Fruit fly (Drosophila melanogaster) whole organism, embryonic: Measurements from ENCODE around the gene Ubc6.

Source experiments
- ATbp ChIP-seq: fragments of 200-800 bp; sonication (Bioruptor generic); optimal IDR thresholded peaks from 2 replicates; lab custom pipeline; 2017; ENCODE audit warnings: missing biosample characterization, mild to moderate bottlenecking, missing genetic modification characterization, missing genetic modification reagents
- Atf3 ChIP-seq: fragments of 200-800 bp; sonication (Bioruptor generic); optimal IDR thresholded peaks from 3 replicates; lab custom pipeline; 2016; ENCODE audit warnings: missing biosample characterization, missing genetic modification characterization
- BEAF-32 ChIP-seq: fragments of 200-800 bp; sonication (Bioruptor generic); optimal IDR thresholded peaks from 3 replicates; lab custom pipeline; 2017; ENCODE audit warnings: missing biosample characterization, missing genetic modification characterization, mild to moderate bottlenecking, moderate library complexity, missing genetic modification reagents
- CG10267 ChIP-seq: fragments of 200-800 bp; sonication (Bioruptor generic); optimal IDR thresholded peaks from 2 replicates; lab custom pipeline; 2018; ENCODE audit warnings: missing biosample characterization, mild to moderate bottlenecking, missing genetic modification characterization, moderate library complexity
- CG10321 ChIP-seq: fragments of 200-800 bp; sonication (Bioruptor generic); IDR thresholded peaks from 2 replicates; pipeline ENCODE4 v1.3.6; 2022; ENCODE audit warnings: missing biosample characterization, missing genetic modification characterization
- CG10654 ChIP-seq: fragments of 200-800 bp; sonication (Bioruptor generic); optimal IDR thresholded peaks from 2 replicates; lab custom pipeline; 2016; ENCODE audit warnings: missing biosample characterization, missing genetic modification characterization
- CG11085 ChIP-seq: fragments of 200-800 bp; sonication (Bioruptor generic); IDR thresholded peaks from 2 replicates; pipeline ENCODE4 v1.3.6; 2022; ENCODE audit warnings: missing biosample characterization, missing genetic modification characterization
- CG11456 ChIP-seq: fragments of 200-800 bp; sonication (Bioruptor generic); IDR thresholded peaks from 3 replicates; pipeline ENCODE4 v1.3.6; 2022; ENCODE audit warnings: missing biosample characterization, missing genetic modification characterization
- CG12071 ChIP-seq: fragments of 200-800 bp; sonication (Bioruptor generic); optimal IDR thresholded peaks from 3 replicates; lab custom pipeline; 2018; ENCODE audit warnings: missing biosample characterization, mild to moderate bottlenecking, missing genetic modification characterization
- CG12219 ChIP-seq: fragments of 200-800 bp; sonication (Bioruptor generic); optimal IDR thresholded peaks from 3 replicates; lab custom pipeline; 2018; ENCODE audit warnings: missing biosample characterization, mild to moderate bottlenecking, missing genetic modification characterization
- CG12299 ChIP-seq: fragments of 200-800 bp; sonication (Bioruptor generic); optimal IDR thresholded peaks from 2 replicates; lab custom pipeline; 2018; ENCODE audit warnings: missing biosample characterization, mild to moderate bottlenecking, missing genetic modification characterization
- CG12391 ChIP-seq: fragments of 200-800 bp; sonication (Bioruptor generic); optimal IDR thresholded peaks from 3 replicates; lab custom pipeline; 2018; ENCODE audit warnings: missing biosample characterization, mild to moderate bottlenecking, missing genetic modification characterization, moderate library complexity
- CG12769 ChIP-seq: fragments of 200-800 bp; sonication (Bioruptor generic); optimal IDR thresholded peaks from 2 replicates; lab custom pipeline; 2019; ENCODE audit warnings: missing biosample characterization, mild to moderate bottlenecking, missing genetic modification characterization, moderate library complexity
- CG13287 ChIP-seq: fragments of 200-800 bp; sonication (Bioruptor generic); IDR thresholded peaks from 2 replicates; pipeline ENCODE4 v1.3.6; 2022; ENCODE audit warnings: missing biosample characterization, missing genetic modification characterization; ENCODE audit not compliant: partially characterized antibody
- CG13894 ChIP-seq: fragments of 200-800 bp; sonication (Bioruptor generic); optimal IDR thresholded peaks from 3 replicates; lab custom pipeline; 2018; ENCODE audit warnings: missing biosample characterization, mild to moderate bottlenecking, missing genetic modification characterization, moderate library complexity
- CG15514 ChIP-seq: fragments of 200-800 bp; sonication (Bioruptor generic); optimal IDR thresholded peaks from 3 replicates; lab custom pipeline; 2017; ENCODE audit warnings: missing biosample characterization, missing genetic modification characterization, mild to moderate bottlenecking, moderate library complexity, missing genetic modification reagents
- CG2202 ChIP-seq: fragments of 200-800 bp; sonication (Bioruptor generic); optimal IDR thresholded peaks from 2 replicates; lab custom pipeline; 2018; ENCODE audit warnings: missing biosample characterization, mild to moderate bottlenecking, missing genetic modification characterization
- CG2889 ChIP-seq: fragments of 200-800 bp; sonication (Bioruptor generic); IDR thresholded peaks from 3 replicates; pipeline ENCODE4 v1.3.6; 2022; ENCODE audit warnings: missing biosample characterization, missing genetic modification characterization
- CG30403 ChIP-seq: fragments of 200-800 bp; sonication (Bioruptor generic); optimal IDR thresholded peaks from 3 replicates; lab custom pipeline; 2016; ENCODE audit warnings: missing biosample characterization, missing genetic modification characterization
- CG4854 ChIP-seq: fragments of 200-800 bp; sonication (Bioruptor generic); optimal IDR thresholded peaks from 2 replicates; lab custom pipeline; 2016; ENCODE audit warnings: missing biosample characterization, missing genetic modification characterization, inconsistent platforms
- CG5953 ChIP-seq: fragments of 200-800 bp; sonication (Bioruptor generic); IDR thresholded peaks from 2 replicates; pipeline ENCODE4 v1.3.6; 2022; ENCODE audit warnings: missing biosample characterization, missing genetic modification characterization
- CG7745 ChIP-seq: fragments of 200-800 bp; sonication (Bioruptor generic); optimal IDR thresholded peaks from 2 replicates; lab custom pipeline; 2018; ENCODE audit warnings: missing biosample characterization, mild to moderate bottlenecking, missing genetic modification characterization, moderate library complexity
- CG8478 ChIP-seq: fragments of >200 bp; optimal IDR thresholded peaks from 2 replicates; lab custom pipeline; 2018
- D19A ChIP-seq: fragments of 200-800 bp; optimal IDR thresholded peaks from 3 replicates; lab custom pipeline; 2019; ENCODE audit warnings: missing biosample characterization, mild to moderate bottlenecking, missing genetic modification characterization, moderate library complexity
- Dref ChIP-seq: fragments of 200-800 bp; sonication (Bioruptor generic); IDR thresholded peaks from 2 replicates; pipeline ENCODE4 v1.3.6; 2022; ENCODE audit warnings: missing biosample characterization, missing genetic modification characterization
- Gug ChIP-seq: fragments of 200-800 bp; sonication (Bioruptor generic); IDR thresholded peaks from 4 replicates; pipeline ENCODE4 v1.3.6; 2022; ENCODE audit warnings: missing biosample characterization, missing genetic modification characterization
- Hand ChIP-seq: fragments of 200-800 bp; sonication (Bioruptor generic); optimal IDR thresholded peaks from 2 replicates; lab custom pipeline; 2017; ENCODE audit warnings: mild to moderate bottlenecking, missing biosample characterization, missing genetic modification reagents, missing genetic modification characterization
- MESR4 ChIP-seq: fragments of 200-800 bp; sonication (Bioruptor generic); optimal IDR thresholded peaks from 2 replicates; lab custom pipeline; 2018; ENCODE audit warnings: missing biosample characterization, mild to moderate bottlenecking, missing genetic modification characterization, moderate library complexity
- Sin3A ChIP-seq: fragments of >200 bp; optimal IDR thresholded peaks from 2 replicates; lab custom pipeline; 2018
- Taf1 ChIP-seq: fragments of 200-800 bp; sonication (Bioruptor generic); IDR thresholded peaks from 2 replicates; pipeline ENCODE4 v1.3.6; 2022; ENCODE audit warnings: missing biosample characterization, missing genetic modification characterization
- az2 ChIP-seq: fragments of 200-800 bp; sonication (Bioruptor generic); optimal IDR thresholded peaks from 3 replicates; lab custom pipeline; 2016; ENCODE audit warnings: missing biosample characterization, missing genetic modification characterization
- bowl ChIP-seq: fragments of 200-800 bp; sonication (Bioruptor generic); IDR thresholded peaks from 2 replicates; pipeline ENCODE4 v1.3.6; 2022; ENCODE audit warnings: missing biosample characterization, missing genetic modification characterization
- dati ChIP-seq: fragments of 200-800 bp; sonication (Bioruptor generic); IDR thresholded peaks from 2 replicates; pipeline ENCODE4 v1.3.6; 2022; ENCODE audit warnings: missing biosample characterization, missing genetic modification characterization
- grau ChIP-seq: fragments of 200-800 bp; optimal IDR thresholded peaks from 3 replicates; lab custom pipeline; 2019; ENCODE audit warnings: missing biosample characterization, mild to moderate bottlenecking, missing genetic modification characterization, moderate library complexity
- gt ChIP-seq: fragments of 200-800 bp; sonication (Bioruptor generic); IDR thresholded peaks from 2 replicates; pipeline ENCODE4 v1.3.6; 2022; ENCODE audit warnings: missing biosample characterization, missing genetic modification characterization
- hb ChIP-seq: fragments of 200-800 bp; sonication (Bioruptor generic); IDR thresholded peaks from 3 replicates; pipeline ENCODE4 v1.3.6; 2022; ENCODE audit warnings: missing biosample characterization, missing genetic modification characterization; ENCODE audit not compliant: partially characterized antibody
- hth ChIP-seq: fragments of >200 bp; optimal IDR thresholded peaks from 2 replicates; lab custom pipeline; 2017; ENCODE audit warnings: inconsistent platforms
- ind ChIP-seq: fragments of 200-800 bp; sonication (Bioruptor generic); optimal IDR thresholded peaks from 3 replicates; lab custom pipeline; 2016; ENCODE audit warnings: missing biosample characterization, missing genetic modification characterization
- inv ChIP-seq: fragments of 200-800 bp; sonication (Bioruptor generic); IDR thresholded peaks from 2 replicates; pipeline ENCODE4 v1.3.6; 2022; ENCODE audit warnings: missing biosample characterization, missing genetic modification characterization; ENCODE audit not compliant: partially characterized antibody
- pnt ChIP-seq: fragments of 200-800 bp; sonication (Bioruptor generic); optimal IDR thresholded peaks from 3 replicates; lab custom pipeline; 2016; ENCODE audit warnings: missing biosample characterization, missing genetic modification characterization
- salm ChIP-seq: fragments of 200-800 bp; sonication (Bioruptor generic); optimal IDR thresholded peaks from 2 replicates; lab custom pipeline; 2018; ENCODE audit warnings: missing biosample characterization, mild to moderate bottlenecking, missing genetic modification characterization
- schlank ChIP-seq: fragments of 200-800 bp; sonication (Bioruptor generic); optimal IDR thresholded peaks from 2 replicates; lab custom pipeline; 2018; ENCODE audit warnings: missing biosample characterization, mild to moderate bottlenecking, missing genetic modification characterization
- sens ChIP-seq: fragments of 200-800 bp; sonication (Bioruptor generic); peaks from one replicate; lab custom pipeline; 2016; ENCODE audit warnings: missing biosample characterization, missing genetic modification characterization
- seq ChIP-seq: fragments of 200-800 bp; sonication (Bioruptor generic); IDR thresholded peaks from 2 replicates; pipeline ENCODE4 v1.3.6; 2022; ENCODE audit warnings: missing biosample characterization, missing genetic modification characterization
- shn ChIP-seq: fragments of 200-800 bp; sonication (Bioruptor generic); optimal IDR thresholded peaks from 3 replicates; lab custom pipeline; 2016; ENCODE audit warnings: missing biosample characterization, missing genetic modification characterization
- sisA ChIP-seq: fragments of 200-800 bp; sonication (Bioruptor generic); IDR thresholded peaks from 2 replicates; pipeline ENCODE4 v1.3.6; 2022; ENCODE audit warnings: missing biosample characterization, missing genetic modification characterization
- slbo ChIP-seq: fragments of 200-800 bp; sonication (Bioruptor generic); IDR thresholded peaks from 2 replicates; pipeline ENCODE4 v1.3.6; 2022; ENCODE audit warnings: missing biosample characterization, missing genetic modification characterization
- sob ChIP-seq: fragments of 200-800 bp; sonication (Bioruptor generic); IDR thresholded peaks from 2 replicates; pipeline ENCODE4 v1.3.6; 2022; ENCODE audit warnings: missing biosample characterization, missing genetic modification characterization
- ssp ChIP-seq: fragments of 200-800 bp; sonication (Bioruptor generic); IDR thresholded peaks from 2 replicates; pipeline ENCODE4 v1.3.6; 2022; ENCODE audit warnings: missing biosample characterization, missing genetic modification characterization
- tin ChIP-seq: fragments of 200-800 bp; sonication (Bioruptor generic); optimal IDR thresholded peaks from 3 replicates; lab custom pipeline; 2016; ENCODE audit warnings: missing biosample characterization, missing genetic modification characterization
- tio ChIP-seq: fragments of 200-800 bp; sonication (Bioruptor generic); optimal IDR thresholded peaks from 2 replicates; lab custom pipeline; 2017; ENCODE audit warnings: missing biosample characterization, missing genetic modification characterization, inconsistent platforms
- yki ChIP-seq: fragments of >200 bp; optimal IDR thresholded peaks from 3 replicates; lab custom pipeline; 2018
- zf30C ChIP-seq: fragments of 200-800 bp; sonication (Bioruptor generic); optimal IDR thresholded peaks from 3 replicates; lab custom pipeline; 2018; ENCODE audit warnings: missing biosample characterization, mild to moderate bottlenecking, missing genetic modification characterization

Gene Ubc6

dm6 chr3R:4962689-4963088, 10.2 kb upstream of the Ubc6 start (continued):
- no peak for TF ChIP-seq CG10267
- no peak for TF ChIP-seq CG4854 (GFP tag; lab: Kevin White, UChicago)
- no peak for TF ChIP-seq BEAF-32 (GFP tag; lab: Kevin White, UChicago)
- TF ChIP-seq CG11456 (GFP tag; lab: Robert Waterston, UW): 0 out of 3 replicates have a peak, but pooled peaks have one; percentile 12
- no peak for TF ChIP-seq CG12391 (tag; lab: Kevin White, UChicago)
- no peak for TF ChIP-seq Atf3
- no peak for TF ChIP-seq Hand
- no peak for TF ChIP-seq hb (GFP tag; lab: Robert Waterston, UW)
- TF ChIP-seq CG11085 (GFP tag; lab: Robert Waterston, UW): no peak
- no peak for TF ChIP-seq Dref
- no peak for TF ChIP-seq CG10321 (GFP tag; lab: Robert Waterston, UW)
- TF ChIP-seq CG5953 (GFP tag; lab: Robert Waterston, UW): no peak
- no peak for TF ChIP-seq salm (tag; lab: Kevin White, UChicago)
- TF ChIP-seq D19A (tag; lab: Kevin White, UChicago): no peak
- no peak for TF ChIP-seq CG12219 (GFP tag; lab: Kevin White, UChicago)
- no peak for TF ChIP-seq tio (GFP tag; lab: Kevin White, UChicago)
- peak; percentile 14; the same call in 1 of the 2 replicates for TF ChIP-seq CG13287
- no peak for TF ChIP-seq hth (lab: Kevin White, UChicago)
- no peak for TF ChIP-seq CG2889
- TF ChIP-seq sens (GFP tag; lab: Kevin White, UChicago): peak; percentile 56
- TF ChIP-seq CG13894: no peak
- no peak for TF ChIP-seq CG12769 (tag; lab: Kevin White, UChicago)
- TF ChIP-seq sisA (GFP tag; lab: Robert Waterston, UW): 0 out of 2 replicates have a peak, but pooled peaks have one; percentile 6
- no peak for TF ChIP-seq ATbp (GFP tag; lab: Kevin White, UChicago)
- no peak for TF ChIP-seq CG7745 (tag; lab: Kevin White, UChicago)
- no peak for TF ChIP-seq CG2202
- TF ChIP-seq tin (GFP tag; lab: Kevin White, UChicago): no peak
- peak; percentile 25; the same call in 1 of the 4 replicates for TF ChIP-seq Gug (GFP tag; lab: Robert Waterston, UW)
- peak; percentile 47 for TF ChIP-seq pnt
- no peak for TF ChIP-seq CG10654 (GFP tag; lab: Kevin White, UChicago)
- TF ChIP-seq MESR4 (GFP tag; lab: Kevin White, UChicago): no peak
- TF ChIP-seq bowl: no peak
- no peak for TF ChIP-seq seq (GFP tag; lab: Robert Waterston, UW)
- TF ChIP-seq CG12299 (tag; lab: Kevin White, UChicago): no peak
- peak; percentile 59 for TF ChIP-seq slbo (GFP tag; lab: Robert Waterston, UW)
- no peak for TF ChIP-seq dati (GFP tag; lab: Robert Waterston, UW)
- peak; percentile 17 for TF ChIP-seq grau (tag; lab: Kevin White, UChicago)
- TF ChIP-seq schlank (tag; lab: Kevin White, UChicago): no peak
- TF ChIP-seq CG30403: no peak
- no peak for TF ChIP-seq CG12071
- TF ChIP-seq CG8478 (lab: Kevin White, UChicago): no peak
- TF ChIP-seq gt (GFP tag; lab: Robert Waterston, UW): no peak
- peak; percentile 28; the same call in 1 of the 2 replicates for TF ChIP-seq inv (GFP tag; lab: Robert Waterston, UW)
- peak; percentile 3 for TF ChIP-seq az2 (GFP tag; lab: Kevin White, UChicago)
- TF ChIP-seq ssp (GFP tag; lab: Robert Waterston, UW): no peak
- TF ChIP-seq shn (GFP tag; lab: Kevin White, UChicago): peak; percentile 44
- no peak for TF ChIP-seq yki (lab: Kevin White, UChicago)
- no peak for TF ChIP-seq Taf1 (GFP tag; lab: Robert Waterston, UW)
- TF ChIP-seq ind (GFP tag; lab: Kevin White, UChicago): peak; percentile 11
- peak; percentile 25; the same call in 1 of the 2 replicates for TF ChIP-seq sob (GFP tag; lab: Robert Waterston, UW)
- TF ChIP-seq zf30C (GFP tag; lab: Kevin White, UChicago): peak; percentile 2
- no peak for TF ChIP-seq Sin3A (lab: Kevin White, UChicago)
- TF ChIP-seq CG15514 (GFP tag; lab: Kevin White, UChicago): no peak
